Comparison of ENCODE assay signal across 1 fruit fly cellular context in genomic region chr2L:19764581-19765136, dm6.
TF ChIP-seq lines count a peak whose summit lies in the region.

No protein-coding gene starts in this region.

TF ChIP-seq in whole organism, embryonic, 481 proteins besides CTCF, POLR2A, EP300 and RAD21 (continued from another document):
- TF ChIP-seq abd-A (tag; optimal IDR thresholded peaks at IDR 0.05; lab: Kevin White, UChicago) (no peak), CG34376 (GFP tag; optimal IDR thresholded peaks at IDR 0.05; lab: Kevin White, UChicago) (peak; percentile 83), CkIIα-i1 (GFP tag; IDR thresholded peaks at IDR 0.05; lab: Robert Waterston, UW) (no peak), Ssrp (tag; optimal IDR thresholded peaks at IDR 0.05; lab: Kevin White, UChicago) (no peak), fd3F (GFP tag; optimal IDR thresholded peaks at IDR 0.05; lab: Kevin White, UChicago) (no peak), schlank (tag; optimal IDR thresholded peaks at IDR 0.05; lab: Kevin White, UChicago) (no peak), Med (GFP tag; lab: Kevin White, UChicago) (peak; percentile 59), Fer1 (GFP tag; optimal IDR thresholded peaks at IDR 0.05; lab: Kevin White, UChicago) (no peak), twi (tag; optimal IDR thresholded peaks at IDR 0.05; lab: Kevin White, UChicago) (peak; percentile 50), CG3163 (GFP tag; optimal IDR thresholded peaks at IDR 0.05; lab: Kevin White, UChicago) (peak; percentile 91), exex (tag; optimal IDR thresholded peaks at IDR 0.05; lab: Kevin White, UChicago) (peak; percentile 54), sr (GFP tag; IDR thresholded peaks at IDR 0.05; lab: Robert Waterston, UW) (no peak), CG13287 (GFP tag; IDR thresholded peaks at IDR 0.05; lab: Robert Waterston, UW; ENCODE audit: partially characterized antibody) (peak; percentile 23; the same call in 1 of the 2 replicates), CG7987 (GFP tag; optimal IDR thresholded peaks at IDR 0.05; lab: Kevin White, UChicago) (no peak), Sry-β (GFP tag; optimal IDR thresholded peaks at IDR 0.05; lab: Kevin White, UChicago) (no peak), so (GFP tag; IDR thresholded peaks at IDR 0.05; lab: Robert Waterston, UW) (no peak), Dek (tag; optimal IDR thresholded peaks at IDR 0.05; lab: Kevin White, UChicago) (no peak), cad (GFP tag; optimal IDR thresholded peaks at IDR 0.05; lab: Kevin White, UChicago) (no peak), CG30403 (GFP tag; optimal IDR thresholded peaks at IDR 0.05; lab: Kevin White, UChicago) (no peak), nom (GFP tag; optimal IDR thresholded peaks at IDR 0.05; lab: Kevin White, UChicago) (no peak), Dll (GFP tag; IDR thresholded peaks at IDR 0.05; lab: Robert Waterston, UW; ENCODE audit: partially characterized antibody) (0 out of 4 replicates have a peak, but pooled peaks have one; percentile 15), CG33557 (GFP tag; optimal IDR thresholded peaks at IDR 0.05; lab: Kevin White, UChicago) (no peak), CG12769 (tag; optimal IDR thresholded peaks at IDR 0.05; lab: Kevin White, UChicago) (peak; percentile 17), CG12299 (tag; optimal IDR thresholded peaks at IDR 0.05; lab: Kevin White, UChicago) (no peak)
